Worm (Caenorhabditis elegans) whole organism, midembryonic: Measurements from ENCODE around the gene nstp-8.

Experiments
- T22C8.4 ChIP-seq: fragments of 200-800 bp; sonication (Bioruptor generic); IDR thresholded peaks from 2 replicates; pipeline ENCODE4 v1.3.6; 2022; ENCODE audit warnings: missing genetic modification characterization, missing compliant biosample characterization
- cog-1 ChIP-seq: sonication (generic microtip); optimal IDR thresholded peaks from 2 replicates; lab custom pipeline; 2016; ENCODE audit warnings: missing genetic modification characterization, missing compliant biosample characterization
- flt-1 ChIP-seq: fragments of 200-800 bp; sonication (Bioruptor generic); IDR thresholded peaks from 2 replicates; pipeline ENCODE4 v1.3.6; 2022; ENCODE audit warnings: missing genetic modification characterization, missing compliant biosample characterization
- klf-2 ChIP-seq: fragments of 200-800 bp; sonication (Bioruptor generic); conservative IDR thresholded peaks from 2 replicates; pipeline ENCODE4 v1.3.6; 2022; ENCODE audit warnings: missing genetic modification reagents, missing genetic modification characterization, missing compliant biosample characterization
- med-1 ChIP-seq: sonication (generic microtip); optimal IDR thresholded peaks from 2 replicates; lab custom pipeline; 2017; ENCODE audit warnings: missing genetic modification characterization, mild to moderate bottlenecking, missing compliant biosample characterization, antibody characterized with exemption, missing genetic modification reagents; ENCODE audit not compliant: insufficient read depth
- ref-1 ChIP-seq: fragments of 200-800 bp; sonication (Bioruptor generic); conservative IDR thresholded peaks from 2 replicates; pipeline ENCODE4 v1.3.6; 2022; ENCODE audit warnings: missing genetic modification reagents, missing genetic modification characterization, missing compliant biosample characterization
- tab-1 ChIP-seq: fragments of 200-800 bp; sonication (Bioruptor generic); IDR thresholded peaks from 2 replicates; pipeline ENCODE4 v1.3.6; 2022; ENCODE audit warnings: missing genetic modification characterization, missing compliant biosample characterization
- ztf-23 ChIP-seq: fragments of 200-800 bp; sonication (Bioruptor generic); IDR thresholded peaks from 2 replicates; pipeline ENCODE4 v1.3.6; 2022; ENCODE audit warnings: missing genetic modification reagents, missing genetic modification characterization, missing compliant biosample characterization
- ztf-29 ChIP-seq: fragments of 200-800 bp; sonication (Bioruptor generic); IDR thresholded peaks from 2 replicates; pipeline ENCODE4 v1.3.6; 2022; ENCODE audit warnings: missing genetic modification reagents, missing genetic modification characterization, missing compliant biosample characterization

nstp-8 gene

ce11 chrV:2207527-2207926 is 7.9 kb upstream of the nstp-8 start:
- TF ChIP-seq tab-1 (GFP tag; lab: Robert Waterston, UW) (no peak), ztf-23 (no peak), ztf-29 (GFP tag; lab: Robert Waterston, UW) (no peak), med-1 (GFP tag; lab: Kevin White, UChicago) (no peak), klf-2 (GFP tag; lab: Robert Waterston, UW) (no peak), flt-1 (GFP tag; lab: Robert Waterston, UW) (no peak), ref-1 (no peak), T22C8.4 (GFP tag; lab: Robert Waterston, UW) (no peak), cog-1 (no peak)

DNA sequence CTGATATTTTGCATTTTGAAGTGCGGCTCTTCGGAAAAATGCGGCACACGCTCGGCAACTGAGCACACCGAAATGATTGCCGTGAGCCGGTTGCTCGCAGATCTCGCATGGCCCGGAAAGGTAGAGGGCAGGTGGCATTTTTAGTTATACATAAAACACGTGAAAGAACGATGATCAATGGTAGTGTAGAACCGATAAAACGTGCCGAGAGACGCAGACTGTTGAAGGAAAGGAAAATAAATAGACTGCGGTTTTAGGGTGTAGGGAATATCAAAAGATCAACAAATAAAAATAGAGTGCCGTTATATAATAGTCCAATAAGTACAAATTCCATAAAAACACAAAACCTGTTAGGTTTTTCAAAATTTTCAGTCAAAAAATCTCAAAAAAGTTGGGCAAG is 3.5 kb upstream of the nstp-8 start, which contains the start of gene nhr-133:
nhr-133 (minus strand) TSS at position 183 of the 400 bp plus-strand sequence.
- TF ChIP-seq med-1 (GFP tag; lab: Kevin White, UChicago) (no peak), klf-2 (GFP tag; lab: Robert Waterston, UW) (no peak), cog-1 (no peak), ref-1 (no peak), tab-1 (GFP tag; lab: Robert Waterston, UW) (no peak), flt-1 (GFP tag; lab: Robert Waterston, UW) (no peak)

DNA sequence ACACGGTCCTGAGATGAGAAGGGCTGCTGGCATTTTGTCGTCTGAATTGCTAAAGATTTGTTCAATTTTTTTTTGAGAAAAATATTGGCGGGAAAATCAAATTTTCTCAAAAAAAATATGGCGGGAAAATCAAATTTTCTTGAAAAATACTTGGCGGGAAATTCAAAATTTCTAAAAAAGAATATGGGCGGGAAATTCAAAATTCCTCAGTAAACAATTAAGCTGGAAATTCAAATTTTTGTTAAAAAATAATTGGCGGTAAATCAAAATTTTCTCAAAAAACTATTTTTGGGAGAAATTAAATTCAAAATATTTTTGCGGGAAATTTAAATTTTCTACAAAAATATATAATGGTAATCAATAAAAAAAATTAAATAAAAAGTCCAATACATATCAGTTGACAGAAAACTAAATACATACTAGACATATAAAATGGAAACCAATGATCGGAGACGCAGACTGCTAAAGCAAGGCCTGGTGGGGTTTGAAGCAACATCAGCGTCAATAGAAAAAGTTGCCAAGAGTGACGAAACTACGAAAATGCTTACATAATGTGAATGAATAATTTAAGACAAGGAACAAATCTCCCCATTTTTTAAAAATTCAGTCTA is 919 bp upstream of the nstp-8 start, which contains the start of gene nhr-184:
nhr-184 (minus strand) TSS at position 51 of the 611 bp plus-strand sequence.
- TF ChIP-seq cog-1: no peak
- TF ChIP-seq med-1 (GFP tag; lab: Kevin White, UChicago): no peak
- TF ChIP-seq ref-1: no peak
- TF ChIP-seq klf-2 (GFP tag; lab: Robert Waterston, UW): no peak
- no peak for TF ChIP-seq ztf-29 (GFP tag; lab: Robert Waterston, UW)
- TF ChIP-seq flt-1 (GFP tag; lab: Robert Waterston, UW): no peak
- no peak for TF ChIP-seq T22C8.4 (GFP tag; lab: Robert Waterston, UW)
- TF ChIP-seq tab-1 (GFP tag; lab: Robert Waterston, UW): no peak
- TF ChIP-seq ztf-23: no peak

DNA sequence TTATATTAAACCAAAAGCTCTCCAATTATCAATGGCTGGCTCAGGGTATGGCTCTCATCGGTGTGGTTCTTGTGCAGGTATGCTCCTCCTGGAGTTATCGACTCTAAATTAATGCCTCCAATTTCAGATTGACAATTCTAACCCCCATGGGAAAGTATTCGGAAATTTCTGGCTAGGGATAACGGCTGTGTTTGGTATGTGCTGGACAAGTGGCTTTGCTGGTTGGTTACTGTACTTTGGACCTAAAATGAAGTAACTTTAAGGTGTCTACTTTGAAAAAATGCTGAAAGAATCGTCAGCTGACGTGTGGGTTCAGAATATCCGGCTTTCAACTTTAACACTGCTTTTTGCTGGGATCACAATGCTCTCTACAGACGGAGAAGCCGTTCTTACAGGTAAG is 1.5 kb downstream of the nstp-8 start:
- TF ChIP-seq tab-1 (GFP tag; lab: Robert Waterston, UW) (no peak), ztf-29 (GFP tag; lab: Robert Waterston, UW) (no peak)

ce11 chrV:2218803-2219202 is 3.4 kb downstream of the nstp-8 start, which contains the start of gene nhr-56:
Gene nhr-56, plus strand, starts transcription at chrV:2219004.
- no peak for TF ChIP-seq tab-1 (GFP tag; lab: Robert Waterston, UW)
- no peak for TF ChIP-seq klf-2 (GFP tag; lab: Robert Waterston, UW)
- no peak for TF ChIP-seq cog-1
- no peak for TF ChIP-seq med-1 (GFP tag; lab: Kevin White, UChicago)
- TF ChIP-seq ref-1: no peak
- no peak for TF ChIP-seq ztf-29 (GFP tag; lab: Robert Waterston, UW)
- no peak for TF ChIP-seq ztf-23
- TF ChIP-seq T22C8.4 (GFP tag; lab: Robert Waterston, UW): no peak
- TF ChIP-seq flt-1 (GFP tag; lab: Robert Waterston, UW): no peak

DNA sequence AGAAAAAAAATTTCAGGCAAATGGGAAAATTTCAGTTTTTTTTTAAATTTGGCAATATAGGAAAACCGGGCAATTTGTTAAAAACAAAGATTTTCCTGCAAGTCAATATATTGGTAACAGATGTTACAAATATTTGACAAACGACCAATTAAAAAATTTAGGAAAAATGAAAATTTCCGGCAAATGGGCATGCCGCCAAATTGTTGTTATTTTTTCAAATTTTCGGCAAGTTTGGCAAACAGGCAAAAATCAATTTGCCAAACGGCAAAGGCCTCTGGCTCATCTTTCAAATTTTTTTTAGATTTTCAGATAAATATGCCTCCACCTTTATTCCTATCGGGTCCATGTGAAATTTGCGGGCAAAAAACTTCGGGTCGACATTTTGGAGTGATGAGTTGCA is 6.3 kb downstream of the nstp-8 start, which contains the start of gene nhr-128:
nhr-128 (plus strand) TSS at position 301 of the 400 bp plus-strand sequence.
- TF ChIP-seq ztf-23: no peak
- TF ChIP-seq med-1 (GFP tag; lab: Kevin White, UChicago): no peak
- no peak for TF ChIP-seq tab-1 (GFP tag; lab: Robert Waterston, UW)
- TF ChIP-seq ztf-29 (GFP tag; lab: Robert Waterston, UW): no peak
- TF ChIP-seq ref-1: no peak
- TF ChIP-seq flt-1 (GFP tag; lab: Robert Waterston, UW): no peak
- no peak for TF ChIP-seq klf-2 (GFP tag; lab: Robert Waterston, UW)
- no peak for TF ChIP-seq T22C8.4 (GFP tag; lab: Robert Waterston, UW)
- no peak for TF ChIP-seq cog-1

- no peak for TF ChIP-seq med-1 (GFP tag; lab: Kevin White, UChicago)
- no peak for TF ChIP-seq ref-1
- no peak for TF ChIP-seq T22C8.4 (GFP tag; lab: Robert Waterston, UW)
- TF ChIP-seq cog-1: no peak
- TF ChIP-seq tab-1 (GFP tag; lab: Robert Waterston, UW): no peak
- TF ChIP-seq klf-2 (GFP tag; lab: Robert Waterston, UW): no peak
- TF ChIP-seq ztf-29 (GFP tag; lab: Robert Waterston, UW): no peak
- TF ChIP-seq flt-1 (GFP tag; lab: Robert Waterston, UW): no peak
- no peak for TF ChIP-seq ztf-23
Observed at ce11 chrV:2225130-2225529, 9.7 kb downstream of the nstp-8 start, which contains the start of gene nhr-103. Gene nhr-103, plus strand, starts transcription at chrV:2225430.

DNA sequence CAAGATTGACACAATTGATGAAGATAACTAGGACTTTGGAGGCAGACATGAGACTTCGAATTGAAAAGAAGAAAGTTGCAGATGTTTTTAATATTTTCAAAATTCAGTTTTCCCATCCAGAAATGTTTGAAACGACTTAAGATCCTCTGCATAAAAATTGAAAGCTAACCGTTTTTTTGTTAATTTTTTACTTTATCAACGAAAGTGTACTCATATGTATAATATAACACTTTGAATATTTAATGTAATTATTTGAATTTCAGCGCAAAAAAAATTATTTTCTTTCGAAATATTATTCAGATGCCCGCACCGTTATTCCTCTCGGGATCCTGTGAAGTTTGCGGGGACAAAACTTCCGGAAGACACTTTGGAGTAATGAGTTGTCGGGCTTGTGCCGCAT is 11.5 kb downstream of the nstp-8 start, which contains the start of gene nhr-18:
nhr-18 (plus strand) TSS at position 301 of the 400 bp plus-strand sequence.
- TF ChIP-seq ztf-23 (no peak), med-1 (GFP tag; lab: Kevin White, UChicago) (no peak), cog-1 (no peak), ref-1 (no peak)

DNA sequence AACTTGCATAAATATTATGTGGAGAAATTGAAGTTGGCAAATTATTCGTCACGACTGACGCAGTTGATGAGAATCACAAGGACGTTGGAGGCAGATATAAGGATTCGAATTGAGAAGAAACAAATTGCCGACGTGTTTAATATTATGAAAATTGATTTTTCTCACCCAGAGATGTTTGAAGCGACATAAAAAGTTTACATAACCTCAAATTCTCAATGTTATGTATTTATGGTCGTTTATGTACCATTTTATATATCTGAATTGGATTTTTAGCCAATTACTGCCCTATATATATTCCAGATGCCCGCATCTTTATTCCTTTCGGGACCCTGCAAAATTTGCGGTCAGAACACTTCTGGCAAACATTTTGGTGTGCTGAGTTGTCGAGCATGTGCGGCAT is 13.3 kb downstream of the nstp-8 start, which contains the start of gene nhr-126:
nhr-126 (plus strand) TSS at position 301 of the 400 bp plus-strand sequence.
- no peak for TF ChIP-seq med-1 (GFP tag; lab: Kevin White, UChicago)
- TF ChIP-seq cog-1: no peak
- no peak for TF ChIP-seq flt-1 (GFP tag; lab: Robert Waterston, UW)
- no peak for TF ChIP-seq tab-1 (GFP tag; lab: Robert Waterston, UW)
- no peak for TF ChIP-seq T22C8.4 (GFP tag; lab: Robert Waterston, UW)
- no peak for TF ChIP-seq ref-1
- no peak for TF ChIP-seq ztf-23
- TF ChIP-seq klf-2 (GFP tag; lab: Robert Waterston, UW): no peak
- TF ChIP-seq ztf-29 (GFP tag; lab: Robert Waterston, UW): no peak

ce11 chrV:2230912-2231311 is 15.5 kb downstream of the nstp-8 start, which contains the start of gene nhr-134:
Gene nhr-134, plus strand, starts transcription at chrV:2231223.
- TF ChIP-seq med-1 (GFP tag; lab: Kevin White, UChicago) (no peak), T22C8.4 (GFP tag; lab: Robert Waterston, UW) (no peak), ztf-23 (no peak), cog-1 (no peak), ref-1 (no peak), ztf-29 (GFP tag; lab: Robert Waterston, UW) (no peak), tab-1 (GFP tag; lab: Robert Waterston, UW) (no peak), klf-2 (GFP tag; lab: Robert Waterston, UW) (no peak), flt-1 (GFP tag; lab: Robert Waterston, UW) (no peak)
